Worm (Caenorhabditis elegans): ENCODE results near the gene clec-252.

- TF ChIP-seq dao-5 (tag; optimal IDR thresholded peaks at IDR 0.05): no peak
- TF ChIP-seq him-1 (tag; optimal IDR thresholded peaks at IDR 0.05): no peak
- no peak for TF ChIP-seq W03F9.2 (tag; optimal IDR thresholded peaks at IDR 0.05)
These were observed 34.8 kb upstream of the clec-252 start, which contains the start of gene Y17D7B.10 for ce11 chrV:18783474-18783873.

Measured in whole organism, L4/young adult.